Worm (Caenorhabditis elegans) whole organism, late embryonic: ENCODE results near the gene F20D6.10.

ENCODE experiments used
- ama-1 ChIP-seq: fragments of 150-350 bp; optimal IDR thresholded peaks from 2 replicates; lab custom pipeline; 2014
- ceh-34 ChIP-seq: sonication (generic microtip); optimal IDR thresholded peaks from 2 replicates; lab custom pipeline; 2016; ENCODE audit warnings: mild to moderate bottlenecking, missing genetic modification characterization, missing compliant biosample characterization
- ceh-9 ChIP-seq: sonication (generic microtip); optimal IDR thresholded peaks from 2 replicates; lab custom pipeline; 2016; ENCODE audit warnings: mild to moderate bottlenecking, missing genetic modification characterization, inconsistent platforms, missing compliant biosample characterization
- fkh-10 ChIP-seq: fragments of 150-350 bp; optimal IDR thresholded peaks from 2 replicates; lab custom pipeline; 2014; ENCODE audit warnings: missing biosample characterization, missing genetic modification reagents, missing genetic modification characterization
- nhr-11 ChIP-seq: fragments of 150-350 bp; optimal IDR thresholded peaks from 2 replicates; lab custom pipeline; 2014; ENCODE audit warnings: missing biosample characterization, missing genetic modification characterization
- pag-3 ChIP-seq: sonication (generic microtip); optimal IDR thresholded peaks from 2 replicates; lab custom pipeline; 2016; ENCODE audit warnings: missing compliant biosample characterization, missing genetic modification characterization, borderline replicate concordance
- pqm-1 ChIP-seq: sonication (generic microtip); optimal IDR thresholded peaks from 2 replicates; lab custom pipeline; 2016; ENCODE audit warnings: missing genetic modification characterization, missing compliant biosample characterization
- pros-1 ChIP-seq: fragments of 150-350 bp; optimal IDR thresholded peaks from 2 replicates; lab custom pipeline; 2014; ENCODE audit warnings: missing biosample characterization, missing genetic modification reagents, missing genetic modification characterization
- zip-5 ChIP-seq: sonication (generic microtip); optimal IDR thresholded peaks from 2 replicates; lab custom pipeline; 2016; ENCODE audit warnings: missing genetic modification characterization, missing compliant biosample characterization
- ztf-16 ChIP-seq: sonication (generic microtip); optimal IDR thresholded peaks from 2 replicates; lab custom pipeline; 2017; ENCODE audit warnings: missing genetic modification characterization, missing compliant biosample characterization

DNA sequence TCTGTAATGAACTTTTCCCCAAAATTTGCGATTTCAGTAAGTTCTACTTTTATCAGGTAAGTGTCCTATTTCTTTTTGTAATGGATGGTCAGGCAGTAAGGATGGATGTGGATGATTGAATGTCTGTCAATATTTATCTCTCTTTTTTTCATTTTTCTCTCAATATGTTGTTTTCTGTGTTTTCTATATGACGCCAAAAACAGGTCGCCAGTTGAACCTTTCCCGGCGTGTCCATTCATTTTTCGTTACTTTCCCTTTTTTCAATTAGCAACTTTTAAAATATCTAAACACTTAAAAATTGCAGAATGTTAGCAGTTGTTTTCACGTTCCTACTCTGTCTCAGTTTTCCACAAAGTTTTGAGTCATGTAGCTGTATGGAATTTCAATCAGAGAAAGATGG lies 11.2 kb upstream of the F20D6.10 start, which contains the start of gene timp-1:
- TF ChIP-seq ztf-16 (tag; lab: Kevin White, UChicago) (no peak), ama-1 (lab: Kevin White, UChicago) (no peak), ceh-9 (no peak), pag-3 (tag; lab: Kevin White, UChicago) (no peak), fkh-10 (GFP tag; lab: Kevin White, UChicago) (no peak), pros-1 (tag; lab: Kevin White, UChicago) (no peak), ceh-34 (tag; lab: Kevin White, UChicago) (no peak), nhr-11 (tag; lab: Kevin White, UChicago) (no peak), pqm-1 (tag; lab: Kevin White, UChicago) (no peak), zip-5 (no peak)
